Worm (Caenorhabditis elegans) whole organism, L1 larva: ENCODE data around the gene ttr-37.

Experiments used
- F16B12.6 ChIP-seq: fragments of 150-350 bp; optimal IDR thresholded peaks from 2 replicates; lab custom pipeline; 2014; ENCODE audit warnings: missing biosample characterization, missing genetic modification characterization
- Y116A8C.19 ChIP-seq: sonication (generic microtip); optimal IDR thresholded peaks from 2 replicates; lab custom pipeline; 2016; ENCODE audit warnings: missing compliant biosample characterization, missing genetic modification characterization, borderline replicate concordance
- aha-1 ChIP-seq: fragments of 150-350 bp; optimal IDR thresholded peaks from 2 replicates; lab custom pipeline; 2014; ENCODE audit warnings: missing biosample characterization, missing genetic modification characterization
- alr-1 ChIP-seq: fragments of 200-800 bp; sonication (Bioruptor generic); optimal IDR thresholded peaks from 2 replicates; lab custom pipeline; 2018; ENCODE audit warnings: borderline replicate concordance, mild to moderate bottlenecking, missing genetic modification characterization, missing compliant biosample characterization
- aly-2 ChIP-seq: fragments of 150-350 bp; optimal IDR thresholded peaks from 2 replicates; lab custom pipeline; 2014; ENCODE audit warnings: missing biosample characterization, missing genetic modification characterization
- ama-1 ChIP-seq: fragments of 150-350 bp; optimal IDR thresholded peaks from 2 replicates; lab custom pipeline; 2014
- ceh-63 ChIP-seq: fragments of 200-800 bp; sonication (Bioruptor generic); optimal IDR thresholded peaks from 2 replicates; lab custom pipeline; 2018; ENCODE audit warnings: mild to moderate bottlenecking, missing genetic modification characterization, missing compliant biosample characterization
- ceh-8 ChIP-seq: fragments of 200-800 bp; sonication (Bioruptor generic); optimal IDR thresholded peaks from 2 replicates; lab custom pipeline; 2018; ENCODE audit warnings: mild to moderate bottlenecking, missing genetic modification characterization, moderate library complexity, missing compliant biosample characterization
- ces-1 ChIP-seq: fragments of 150-350 bp; optimal IDR thresholded peaks from 2 replicates; lab custom pipeline; 2014; ENCODE audit warnings: missing biosample characterization, missing genetic modification reagents, missing genetic modification characterization
- dpl-1 ChIP-seq, 3 experiments: fragments of 150-350 bp in 2 of 3; sonication (generic microtip) in 1 of 3; optimal IDR thresholded peaks; 2 replicates each; lab custom pipeline; 2014 to 2017; ENCODE audit warnings: missing biosample characterization in 3 of 3, missing genetic modification characterization in 3 of 3, missing genetic modification reagents in 3 of 3
- egl-13 ChIP-seq: sonication (generic microtip); optimal IDR thresholded peaks from 2 replicates; lab custom pipeline; 2016; ENCODE audit warnings: missing genotype, missing genetic modification reagents, missing genetic modification characterization, missing compliant biosample characterization
- egl-27 ChIP-seq, 2 experiments: fragments of 150-350 bp in 1 of 2; sonication (generic microtip); optimal IDR thresholded peaks; 3 replicates each; lab custom pipeline; 2017 to 2018; ENCODE audit warnings: missing biosample characterization in 2 of 2, missing genetic modification characterization in 2 of 2, missing genetic modification reagents in 2 of 2
- elt-2 ChIP-seq: sonication (generic microtip); optimal IDR thresholded peaks from 2 replicates; lab custom pipeline; 2016; ENCODE audit warnings: missing genetic modification characterization, mild to moderate bottlenecking, inconsistent platforms, missing compliant biosample characterization, missing genetic modification reagents
- ets-5 ChIP-seq: fragments of 200-800 bp; sonication (Bioruptor generic); IDR thresholded peaks from 2 replicates; pipeline ENCODE4 v1.3.6; 2022; ENCODE audit warnings: missing genetic modification characterization, missing compliant biosample characterization
- fkh-10 ChIP-seq: sonication (generic microtip); optimal IDR thresholded peaks from 2 replicates; lab custom pipeline; 2017; ENCODE audit warnings: missing biosample characterization, missing genetic modification reagents, missing genetic modification characterization
- hlh-4 ChIP-seq: sonication (generic microtip); optimal IDR thresholded peaks from 2 replicates; lab custom pipeline; 2016; ENCODE audit warnings: mild to moderate bottlenecking, missing genetic modification characterization, missing compliant biosample characterization
- jun-1 ChIP-seq: fragments of 150-350 bp; optimal IDR thresholded peaks from 2 replicates; lab custom pipeline; 2014; ENCODE audit warnings: missing biosample characterization, missing genetic modification reagents, missing genetic modification characterization
- lin-13 ChIP-seq: fragments of 150-350 bp; optimal IDR thresholded peaks from 2 replicates; lab custom pipeline; 2014; ENCODE audit warnings: missing biosample characterization, missing genetic modification reagents, missing genetic modification characterization
- lin-35 ChIP-seq, 2 experiments: fragments of 150-350 bp; optimal IDR thresholded peaks; 2 replicates each; lab custom pipeline; 2014; ENCODE audit warnings: missing biosample characterization in 2 of 2, missing genetic modification characterization in 2 of 2, missing genetic modification reagents in 2 of 2
- lsy-2 ChIP-seq, 2 experiments: fragments of 150-350 bp; optimal IDR thresholded peaks; 2 replicates each; lab custom pipeline; 2014; ENCODE audit warnings: missing biosample characterization in 2 of 2, missing genetic modification characterization in 2 of 2
- mab-9 ChIP-seq: fragments of 200-800 bp; sonication (Bioruptor generic); IDR thresholded peaks from 2 replicates; pipeline ENCODE4 v1.3.6; 2022; ENCODE audit warnings: missing genetic modification reagents, missing genetic modification characterization, missing compliant biosample characterization
- mef-2 ChIP-seq: fragments of 150-350 bp; optimal IDR thresholded peaks from 2 replicates; lab custom pipeline; 2014; ENCODE audit warnings: missing biosample characterization, missing genetic modification characterization
- mep-1 ChIP-seq: fragments of 150-350 bp; optimal IDR thresholded peaks from 2 replicates; lab custom pipeline; 2014; ENCODE audit warnings: missing biosample characterization, missing genetic modification characterization
- nhr-11 ChIP-seq: fragments of 150-350 bp; optimal IDR thresholded peaks from 2 replicates; lab custom pipeline; 2014; ENCODE audit warnings: missing biosample characterization, missing genetic modification characterization
- nhr-12 ChIP-seq: sonication (generic microtip); optimal IDR thresholded peaks from 2 replicates; lab custom pipeline; 2017; ENCODE audit warnings: missing biosample characterization, missing genetic modification characterization
- nhr-19 ChIP-seq: fragments of 200-800 bp; sonication (Bioruptor generic); conservative IDR thresholded peaks from 2 replicates; pipeline ENCODE4 v1.3.6; 2022; ENCODE audit warnings: missing genetic modification characterization, missing compliant biosample characterization
- nhr-20 ChIP-seq: sonication (generic microtip); optimal IDR thresholded peaks from 2 replicates; lab custom pipeline; 2016; ENCODE audit warnings: mild to moderate bottlenecking, missing genetic modification characterization, missing compliant biosample characterization
- nhr-71 ChIP-seq: sonication (generic microtip); optimal IDR thresholded peaks from 2 replicates; lab custom pipeline; 2016; ENCODE audit warnings: mild to moderate bottlenecking, missing genetic modification characterization, moderate library complexity, missing compliant biosample characterization
- nhr-76 ChIP-seq: sonication (generic microtip); optimal IDR thresholded peaks from 2 replicates; lab custom pipeline; 2017; ENCODE audit warnings: missing biosample characterization, missing genetic modification characterization
- nhr-90 ChIP-seq: sonication (generic microtip); optimal IDR thresholded peaks from 2 replicates; lab custom pipeline; 2016; ENCODE audit warnings: mild to moderate bottlenecking, missing genetic modification characterization, missing compliant biosample characterization; ENCODE audit not compliant: poor library complexity
- pag-3 ChIP-seq: sonication (generic microtip); optimal IDR thresholded peaks from 2 replicates; lab custom pipeline; 2017; ENCODE audit warnings: missing genetic modification characterization, mild to moderate bottlenecking, missing compliant biosample characterization, antibody characterized with exemption, borderline replicate concordance; ENCODE audit not compliant: insufficient read depth
- pax-3 ChIP-seq: fragments of 200-800 bp; sonication (Bioruptor generic); optimal IDR thresholded peaks from 2 replicates; lab custom pipeline; 2018; ENCODE audit warnings: mild to moderate bottlenecking, missing genetic modification characterization, moderate library complexity, missing compliant biosample characterization
- rnt-1 ChIP-seq: sonication (generic microtip); optimal IDR thresholded peaks from 2 replicates; lab custom pipeline; 2016; ENCODE audit warnings: mild to moderate bottlenecking, missing genetic modification characterization, moderate library complexity, missing compliant biosample characterization
- skn-1 ChIP-seq: fragments of 150-350 bp; optimal IDR thresholded peaks from 2 replicates; lab custom pipeline; 2014; ENCODE audit warnings: missing biosample characterization, missing genetic modification characterization
- snpc-4 ChIP-seq: fragments of 150-350 bp; optimal IDR thresholded peaks from 2 replicates; lab custom pipeline; 2014; ENCODE audit warnings: missing biosample characterization, missing genetic modification characterization
- snu-23 ChIP-seq: sonication (generic microtip); optimal IDR thresholded peaks from 2 replicates; lab custom pipeline; 2016; ENCODE audit warnings: missing genetic modification characterization, missing compliant biosample characterization
- sptf-1 ChIP-seq: fragments of 150-350 bp; optimal IDR thresholded peaks from 2 replicates; lab custom pipeline; 2014; ENCODE audit warnings: missing biosample characterization, missing genetic modification characterization
- tbx-2 ChIP-seq: sonication (generic microtip); optimal IDR thresholded peaks from 2 replicates; lab custom pipeline; 2016; ENCODE audit warnings: missing genetic modification characterization, missing compliant biosample characterization
- unc-30 ChIP-seq: sonication (generic microtip); optimal IDR thresholded peaks from 2 replicates; lab custom pipeline; 2017; ENCODE audit warnings: missing biosample characterization, missing genetic modification characterization
- zag-1 ChIP-seq: fragments of 150-350 bp; optimal IDR thresholded peaks from 2 replicates; lab custom pipeline; 2014; ENCODE audit warnings: missing biosample characterization, missing genetic modification characterization
- zip-4 ChIP-seq: fragments of 200-800 bp; sonication (Bioruptor generic); optimal IDR thresholded peaks from 2 replicates; lab custom pipeline; 2018; ENCODE audit warnings: mild to moderate bottlenecking, missing genetic modification characterization, moderate library complexity, missing compliant biosample characterization
- ztf-4 ChIP-seq: fragments of 150-350 bp; optimal IDR thresholded peaks from 2 replicates; lab custom pipeline; 2014; ENCODE audit warnings: missing biosample characterization, missing genetic modification characterization

The ttr-37 gene

DNA sequence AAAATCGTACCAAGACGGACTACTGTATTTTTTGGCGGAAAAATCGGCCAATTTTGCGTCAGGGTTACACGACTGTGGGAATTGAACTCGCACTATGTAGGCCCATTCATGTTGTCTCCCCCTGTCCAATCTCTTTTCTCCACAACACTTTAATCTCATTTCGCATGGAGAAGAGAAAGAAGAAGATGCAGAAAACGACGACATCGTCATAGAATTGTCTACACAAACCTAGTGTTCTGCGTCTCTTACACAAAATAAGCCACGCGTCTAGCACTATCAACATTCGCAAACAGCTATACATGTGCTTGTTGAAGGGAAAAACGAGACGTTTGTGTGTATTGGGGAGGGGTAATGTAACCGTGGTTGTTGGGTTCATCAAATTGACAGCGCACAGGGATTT lies 14.0 kb downstream of the ttr-37 start (continued):
- TF ChIP-seq hlh-4 (tag; lab: Kevin White, UChicago) (no peak), F16B12.6 (tag; lab: Kevin White, UChicago) (no peak), alr-1 (no peak), egl-13 (tag; lab: Kevin White, UChicago) (peak; percentile 34), egl-27 (tag; optimal IDR thresholded peaks at IDR 0.05; lab: Kevin White, UChicago) (no peak), ets-5 (GFP tag; lab: Robert Waterston, UW) (no peak), mep-1 (tag; lab: Kevin White, UChicago) (peak; percentile 80), mef-2 (tag; lab: Kevin White, UChicago) (no peak), zag-1 (tag; lab: Kevin White, UChicago) (peak; percentile 61), fkh-10 (GFP tag; lab: Kevin White, UChicago) (peak; percentile 97), nhr-90 (tag; lab: Kevin White, UChicago) (peak; percentile 71), snu-23 (GFP tag; lab: Kevin White, UChicago) (peak; percentile 93), aha-1 (no peak), lsy-2 (tag; optimal IDR thresholded peaks at IDR 0.05; lab: Kevin White, UChicago) (peak; percentile 68 to 81), nhr-12 (no peak), mab-9 (GFP tag; lab: Robert Waterston, UW) (peak; percentile 67), rnt-1 (tag; lab: Kevin White, UChicago) (peak; percentile 27), Y116A8C.19 (tag; lab: Kevin White, UChicago) (no peak), ceh-63 (GFP tag; lab: Kevin White, UChicago) (peak; percentile 58), ztf-4 (tag; lab: Kevin White, UChicago) (peak; percentile 74), ceh-8 (GFP tag; lab: Kevin White, UChicago) (peak; percentile 65), lin-13 (peak; percentile 64), aly-2 (tag; lab: Kevin White, UChicago) (peak; percentile 67), dpl-1 (GFP tag; optimal IDR thresholded peaks at IDR 0.05; lab: Kevin White, UChicago) (peak in 2 of 3 experiments; percentile 7 to 35), sptf-1 (tag; lab: Kevin White, UChicago) (no peak), nhr-19 (peak; percentile 72), nhr-20 (tag; lab: Kevin White, UChicago) (peak; percentile 67), elt-2 (tag; lab: Kevin White, UChicago) (no peak), jun-1 (tag; lab: Kevin White, UChicago) (peak; percentile 91), pax-3 (tag; lab: Kevin White, UChicago) (peak; percentile 47), nhr-76 (tag; lab: Kevin White, UChicago) (no peak), snpc-4 (tag; lab: Kevin White, UChicago) (peak; percentile 59), nhr-11 (tag; lab: Kevin White, UChicago) (peak; percentile 59), ama-1 (lab: Kevin White, UChicago) (no peak), ces-1 (GFP tag; lab: Kevin White, UChicago) (peak; percentile 58), tbx-2 (peak; percentile 79), unc-30 (tag; lab: Kevin White, UChicago) (no peak)

DNA sequence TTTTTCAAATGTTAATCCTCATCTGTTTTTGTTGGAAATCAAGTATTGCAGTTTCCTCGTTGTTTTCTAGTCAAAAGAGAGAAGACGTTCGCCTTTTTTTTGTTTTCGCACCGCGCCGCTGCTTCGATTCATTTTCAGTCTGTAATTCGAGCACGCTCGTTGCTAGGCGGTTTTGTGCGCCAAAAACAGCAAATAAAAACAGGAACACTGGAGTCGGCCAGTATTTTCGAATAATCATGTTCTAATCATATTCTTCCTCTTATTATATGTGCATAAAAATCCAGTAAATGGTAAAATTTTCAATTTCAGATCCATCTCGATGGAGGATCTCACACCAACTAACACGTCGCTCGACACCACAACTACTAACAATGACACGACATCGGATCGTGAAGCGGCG lies 15.9 kb downstream of the ttr-37 start, which contains the start of gene pdk-1:
Gene pdk-1, plus strand, starts transcription at position 301 of the 400 bp plus-strand sequence.
- TF ChIP-seq tbx-2 (no peak), pax-3 (tag; lab: Kevin White, UChicago) (no peak), zip-4 (GFP tag; lab: Kevin White, UChicago) (no peak), ztf-4 (tag; lab: Kevin White, UChicago) (no peak), lin-35 (GFP tag; optimal IDR thresholded peaks at IDR 0.05; lab: Kevin White, UChicago) (no peak), ceh-63 (GFP tag; lab: Kevin White, UChicago) (no peak), skn-1 (tag; lab: Kevin White, UChicago) (no peak), ets-5 (GFP tag; lab: Robert Waterston, UW) (no peak), pag-3 (no peak), mab-9 (GFP tag; lab: Robert Waterston, UW) (no peak), nhr-90 (tag; lab: Kevin White, UChicago) (no peak), nhr-71 (tag; lab: Kevin White, UChicago) (no peak), nhr-12 (no peak)
